Fruit fly (Drosophila melanogaster): ENCODE data around the gene CG4213.

- no peak for TF ChIP-seq ttk (optimal IDR thresholded peaks at IDR 0.05)
- no peak for TF ChIP-seq h (optimal IDR thresholded peaks at IDR 0.05)
- TF ChIP-seq psq (optimal IDR thresholded peaks at IDR 0.05): no peak
- no peak for TF ChIP-seq Sin3A (optimal IDR thresholded peaks at IDR 0.05)
- no peak for TF ChIP-seq insv (optimal IDR thresholded peaks at IDR 0.05)
These were observed 27.9 kb upstream of the CG4213 start for dm6 chr2L:429680-430484.
